Worm (Caenorhabditis elegans): Measurements from ENCODE around the gene dcr-1.
A peak's percentile ranks its signal among the peaks of the same experiment; 100 is the strongest.

Gene dcr-1

DNA sequence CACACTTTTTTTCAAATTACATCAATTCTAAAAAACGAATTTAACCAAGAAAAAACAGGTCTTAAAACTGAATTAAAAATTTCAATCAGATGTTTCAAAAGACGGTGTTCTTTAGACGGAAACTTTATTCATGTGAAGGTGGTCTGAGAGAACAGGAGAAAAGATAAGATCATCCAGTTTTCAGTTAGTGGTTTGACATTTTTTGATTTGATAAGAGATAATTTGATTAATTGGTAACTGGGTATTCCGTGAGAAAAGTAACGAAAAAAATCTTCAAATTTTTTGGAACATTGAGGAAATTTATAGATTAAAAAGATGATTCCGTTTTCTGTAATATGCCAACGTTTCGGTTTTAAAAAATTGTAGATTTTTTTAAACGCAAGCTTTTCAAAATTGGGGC, 43.6 kb downstream of the dcr-1 start:
- TF ChIP-seq egl-27 (tag; optimal IDR thresholded peaks at IDR 0.05), result no peak
- TF ChIP-seq skn-1 (tag; optimal IDR thresholded peaks at IDR 0.05), result no peak
- TF ChIP-seq ceh-82 (tag; optimal IDR thresholded peaks at IDR 0.05), result no peak
- TF ChIP-seq nhr-11 (tag; optimal IDR thresholded peaks at IDR 0.05), result no peak
- TF ChIP-seq C16A3.4 (tag; optimal IDR thresholded peaks at IDR 0.05), result no peak
- TF ChIP-seq efl-3 (GFP tag; optimal IDR thresholded peaks at IDR 0.05), result no peak
- TF ChIP-seq nhr-84 (tag; optimal IDR thresholded peaks at IDR 0.05), result no peak
- TF ChIP-seq dpl-1 (GFP tag; optimal IDR thresholded peaks at IDR 0.05), result no peak
- no peak for TF ChIP-seq efl-1 (optimal IDR thresholded peaks at IDR 0.05)
- TF ChIP-seq efl-1 (GFP tag; optimal IDR thresholded peaks at IDR 0.05 in 1 of 2), result peak in 1 of 2 experiments; percentile 63
- TF ChIP-seq nhr-85 (tag), result peak; percentile 50
- no peak for TF ChIP-seq hlh-17 (GFP tag; optimal IDR thresholded peaks at IDR 0.05; ENCODE audit: borderline replicate concordance)
- TF ChIP-seq grh-1 (GFP tag; IDR thresholded peaks at IDR 0.05), result no peak
- TF ChIP-seq xbp-1 (tag; optimal IDR thresholded peaks at IDR 0.05), result no peak
- TF ChIP-seq snu-23 (GFP tag; optimal IDR thresholded peaks at IDR 0.05), result no peak
- no peak for TF ChIP-seq unc-130 (tag; optimal IDR thresholded peaks at IDR 0.05)
- TF ChIP-seq blmp-1 (tag; optimal IDR thresholded peaks at IDR 0.05), result peak; percentile 35
- no peak for TF ChIP-seq rnt-1 (tag; optimal IDR thresholded peaks at IDR 0.05)
- no peak for TF ChIP-seq dsc-1 (tag; optimal IDR thresholded peaks at IDR 0.05)
- no peak for TF ChIP-seq elt-2 (tag; optimal IDR thresholded peaks at IDR 0.05)
- no peak for TF ChIP-seq nhr-47 (tag; optimal IDR thresholded peaks at IDR 0.05)
- TF ChIP-seq nhr-76 (tag; optimal IDR thresholded peaks at IDR 0.05), result no peak
- TF ChIP-seq hlh-4 (tag; optimal IDR thresholded peaks at IDR 0.05), result no peak
- TF ChIP-seq ceh-8 (GFP tag; optimal IDR thresholded peaks at IDR 0.05), result no peak
- TF ChIP-seq sptf-1 (tag; optimal IDR thresholded peaks at IDR 0.05), result no peak
- peak in 4 of 6 experiments; percentile 1 to 80 (median 54) for TF ChIP-seq elt-3 (tag; optimal IDR thresholded peaks at IDR 0.05)
- TF ChIP-seq fkh-4 (tag; optimal IDR thresholded peaks at IDR 0.05; ENCODE audit: borderline replicate concordance), result no peak
- TF ChIP-seq irx-1 (tag; optimal IDR thresholded peaks at IDR 0.05), result no peak
- no peak for TF ChIP-seq unc-62 (GFP tag; optimal IDR thresholded peaks at IDR 0.05)
- no peak for TF ChIP-seq pax-3 (tag; optimal IDR thresholded peaks at IDR 0.05)
- TF ChIP-seq zip-4 (GFP tag; optimal IDR thresholded peaks at IDR 0.05), result no peak

DNA sequence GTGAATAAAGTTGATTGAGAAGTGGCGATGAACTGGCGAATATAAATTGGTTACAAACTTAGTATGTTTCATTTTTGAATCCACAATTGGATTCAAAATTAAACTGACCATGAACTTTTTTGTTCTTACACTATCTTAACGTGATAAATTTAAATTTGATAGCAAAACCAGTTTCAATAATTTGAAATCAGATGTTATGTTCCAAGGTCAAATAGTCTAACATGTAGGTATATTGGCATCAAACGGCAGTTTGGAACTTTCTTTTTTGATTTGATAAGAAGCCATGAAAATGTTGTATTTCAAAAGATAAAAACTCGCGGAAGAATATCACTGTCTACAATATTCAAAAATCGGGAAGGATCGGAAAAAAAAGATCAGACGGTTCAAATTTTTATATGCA, 44.0 kb downstream of the dcr-1 start:
- no peak for TF ChIP-seq nhr-47 (tag; optimal IDR thresholded peaks at IDR 0.05)
- TF ChIP-seq blmp-1 (tag; optimal IDR thresholded peaks at IDR 0.05), result peak; percentile 53
- no peak for TF ChIP-seq snpc-4 (tag; optimal IDR thresholded peaks at IDR 0.05)
- no peak for TF ChIP-seq aha-1 (tag; optimal IDR thresholded peaks at IDR 0.05)
- TF ChIP-seq xbp-1 (tag; optimal IDR thresholded peaks at IDR 0.05), result no peak
- TF ChIP-seq zip-4 (GFP tag; optimal IDR thresholded peaks at IDR 0.05), result no peak
- TF ChIP-seq lsy-2 (tag; optimal IDR thresholded peaks at IDR 0.05), result peak in 1 of 2 experiments; percentile 16
- no peak for TF ChIP-seq efl-1 (optimal IDR thresholded peaks at IDR 0.05)
- TF ChIP-seq efl-1 (GFP tag; optimal IDR thresholded peaks at IDR 0.05 in 1 of 2), result no peak
- no peak for TF ChIP-seq alr-1 (tag; optimal IDR thresholded peaks at IDR 0.05; ENCODE audit: borderline replicate concordance)
- TF ChIP-seq elt-2 (tag; optimal IDR thresholded peaks at IDR 0.05), result no peak
- TF ChIP-seq sptf-1 (tag; optimal IDR thresholded peaks at IDR 0.05), result no peak
- TF ChIP-seq nhr-11 (tag; optimal IDR thresholded peaks at IDR 0.05), result no peak
- TF ChIP-seq vab-15 (tag; optimal IDR thresholded peaks at IDR 0.05), result no peak
- no peak for TF ChIP-seq unc-130 (tag; optimal IDR thresholded peaks at IDR 0.05)
- peak; percentile 62 for TF ChIP-seq grh-1 (GFP tag; IDR thresholded peaks at IDR 0.05)
- TF ChIP-seq C16A3.4 (tag; optimal IDR thresholded peaks at IDR 0.05), result no peak
- no peak for TF ChIP-seq tlp-1 (tag; optimal IDR thresholded peaks at IDR 0.05)
- no peak for TF ChIP-seq sox-4 (tag; optimal IDR thresholded peaks at IDR 0.05)
- peak in 3 of 6 experiments; percentile 28 to 88 (median 64) for TF ChIP-seq elt-3 (tag; optimal IDR thresholded peaks at IDR 0.05)
- TF ChIP-seq hlh-17 (GFP tag; optimal IDR thresholded peaks at IDR 0.05; ENCODE audit: borderline replicate concordance), result no peak
- peak; percentile 78 for TF ChIP-seq nhr-85 (tag)
- no peak for TF ChIP-seq fkh-10 (GFP tag; optimal IDR thresholded peaks at IDR 0.05)
- TF ChIP-seq nhr-20 (tag; optimal IDR thresholded peaks at IDR 0.05), result no peak
- TF ChIP-seq nhr-76 (tag; optimal IDR thresholded peaks at IDR 0.05), result no peak
- no peak for TF ChIP-seq sup-37 (GFP tag; optimal IDR thresholded peaks at IDR 0.05)
- peak; percentile 21 for TF ChIP-seq lin-14 (GFP tag; optimal IDR thresholded peaks at IDR 0.05)
- no peak for TF ChIP-seq mab-9 (GFP tag; IDR thresholded peaks at IDR 0.05)
- TF ChIP-seq ets-5 (GFP tag; IDR thresholded peaks at IDR 0.05), result no peak
- TF ChIP-seq F16B12.6 (tag; optimal IDR thresholded peaks at IDR 0.05), result no peak
- TF ChIP-seq skn-1 (tag; optimal IDR thresholded peaks at IDR 0.05), result no peak
- TF ChIP-seq unc-86 (tag; optimal IDR thresholded peaks at IDR 0.05), result no peak

Data from whole organism, L1 larva.